Fruit fly (Drosophila melanogaster) whole organism, embryonic: ENCODE results near the gene CG7231.

Source experiments
- ATbp ChIP-seq: fragments of 200-800 bp; sonication (Bioruptor generic); optimal IDR thresholded peaks from 2 replicates; lab custom pipeline; 2017; ENCODE audit warnings: missing biosample characterization, mild to moderate bottlenecking, missing genetic modification characterization, missing genetic modification reagents
- Atf3 ChIP-seq: fragments of 200-800 bp; sonication (Bioruptor generic); optimal IDR thresholded peaks from 3 replicates; lab custom pipeline; 2016; ENCODE audit warnings: missing biosample characterization, missing genetic modification characterization
- CG12219 ChIP-seq: fragments of 200-800 bp; sonication (Bioruptor generic); optimal IDR thresholded peaks from 3 replicates; lab custom pipeline; 2018; ENCODE audit warnings: missing biosample characterization, mild to moderate bottlenecking, missing genetic modification characterization
- CG12299 ChIP-seq: fragments of 200-800 bp; sonication (Bioruptor generic); optimal IDR thresholded peaks from 2 replicates; lab custom pipeline; 2018; ENCODE audit warnings: missing biosample characterization, mild to moderate bottlenecking, missing genetic modification characterization
- CG13287 ChIP-seq: fragments of 200-800 bp; sonication (Bioruptor generic); IDR thresholded peaks from 2 replicates; pipeline ENCODE4 v1.3.6; 2022; ENCODE audit warnings: missing biosample characterization, missing genetic modification characterization; ENCODE audit not compliant: partially characterized antibody
- CG13296 ChIP-seq: fragments of 200-800 bp; sonication (Bioruptor generic); optimal IDR thresholded peaks from 3 replicates; lab custom pipeline; 2018; ENCODE audit warnings: missing biosample characterization, mild to moderate bottlenecking, missing genetic modification characterization
- CG13424 ChIP-seq: fragments of 200-800 bp; sonication (Bioruptor generic); optimal IDR thresholded peaks from 2 replicates; lab custom pipeline; 2019; ENCODE audit warnings: missing biosample characterization, mild to moderate bottlenecking, missing genetic modification characterization, moderate library complexity
- CG13624 ChIP-seq: fragments of 200-800 bp; sonication (Bioruptor generic); optimal IDR thresholded peaks from 2 replicates; lab custom pipeline; 2016; ENCODE audit warnings: missing biosample characterization, missing genetic modification characterization
- CG13894 ChIP-seq: fragments of 200-800 bp; sonication (Bioruptor generic); optimal IDR thresholded peaks from 3 replicates; lab custom pipeline; 2018; ENCODE audit warnings: missing biosample characterization, mild to moderate bottlenecking, missing genetic modification characterization, moderate library complexity
- CG14860 ChIP-seq: fragments of 200-800 bp; sonication (Bioruptor generic); IDR thresholded peaks from 3 replicates; pipeline ENCODE4 v1.3.6; 2022; ENCODE audit warnings: missing biosample characterization, missing genetic modification characterization; ENCODE audit not compliant: partially characterized antibody
- CG1602 ChIP-seq: fragments of 200-800 bp; sonication (Bioruptor generic); optimal IDR thresholded peaks from 3 replicates; lab custom pipeline; 2016; ENCODE audit warnings: missing biosample characterization, missing genetic modification characterization
- CG1603 ChIP-seq: fragments of 200-800 bp; sonication (Bioruptor generic); optimal IDR thresholded peaks from 2 replicates; lab custom pipeline; 2019; ENCODE audit warnings: missing biosample characterization, mild to moderate bottlenecking, missing genetic modification characterization, moderate library complexity
- CG18262 ChIP-seq: fragments of 200-800 bp; optimal IDR thresholded peaks from 3 replicates; lab custom pipeline; 2019; ENCODE audit warnings: missing biosample characterization, mild to moderate bottlenecking, missing genetic modification characterization, moderate library complexity
- CG2678 ChIP-seq: fragments of 200-800 bp; sonication (Bioruptor generic); optimal IDR thresholded peaks from 3 replicates; lab custom pipeline; 2019; ENCODE audit warnings: missing biosample characterization, mild to moderate bottlenecking, missing genetic modification characterization, moderate library complexity
- CG3995 ChIP-seq: fragments of 200-800 bp; sonication (Bioruptor generic); optimal IDR thresholded peaks from 3 replicates; lab custom pipeline; 2016; ENCODE audit warnings: missing biosample characterization, missing genetic modification characterization
- CG4617 ChIP-seq: fragments of 200-800 bp; sonication (Bioruptor generic); optimal IDR thresholded peaks from 3 replicates; lab custom pipeline; 2016; ENCODE audit warnings: missing biosample characterization, missing genetic modification characterization, borderline replicate concordance
- CG4730 ChIP-seq: fragments of 200-800 bp; sonication (Bioruptor generic); IDR thresholded peaks from 2 replicates; pipeline ENCODE4 v1.3.6; 2022; ENCODE audit warnings: missing biosample characterization, missing genetic modification characterization
- CG6791 ChIP-seq: fragments of 200-800 bp; sonication (Bioruptor generic); IDR thresholded peaks from 3 replicates; pipeline ENCODE4 v1.3.6; 2022; ENCODE audit warnings: missing biosample characterization, missing genetic modification characterization; ENCODE audit not compliant: partially characterized antibody
- CG9437 ChIP-seq: fragments of 200-800 bp; sonication (Bioruptor generic); optimal IDR thresholded peaks from 2 replicates; lab custom pipeline; 2018; ENCODE audit warnings: missing biosample characterization, mild to moderate bottlenecking, missing genetic modification characterization
- Chrac-16 ChIP-seq: fragments of 200-800 bp; sonication (Bioruptor generic); optimal IDR thresholded peaks from 3 replicates; lab custom pipeline; 2016; ENCODE audit warnings: missing biosample characterization, missing genetic modification characterization
- CoRest ChIP-seq: fragments of 200-800 bp; sonication (Bioruptor generic); optimal IDR thresholded peaks from 3 replicates; lab custom pipeline; 2018; ENCODE audit warnings: missing biosample characterization, mild to moderate bottlenecking, missing genetic modification characterization, moderate library complexity
- Dll ChIP-seq: fragments of 200-800 bp; sonication (Bioruptor generic); IDR thresholded peaks from 4 replicates; pipeline ENCODE4 v1.3.6; 2022; ENCODE audit warnings: missing biosample characterization, missing genetic modification characterization; ENCODE audit not compliant: partially characterized antibody
- H2.0 ChIP-seq: fragments of 200-800 bp; sonication (Bioruptor generic); IDR thresholded peaks from 2 replicates; pipeline ENCODE4 v1.3.6; 2022; ENCODE audit warnings: missing biosample characterization, missing genetic modification characterization
- Lpt ChIP-seq: fragments of >200 bp; optimal IDR thresholded peaks from 2 replicates; lab custom pipeline; 2018; ENCODE audit warnings: missing biosample characterization, missing genetic modification characterization
- Med ChIP-seq: fragments of 200-800 bp; sonication (Bioruptor generic); peaks from one replicate; lab custom pipeline; 2016; ENCODE audit warnings: missing biosample characterization, missing genetic modification characterization, mild to moderate bottlenecking, inconsistent platforms, moderate library complexity
- NfI ChIP-seq: fragments of 200-800 bp; sonication (Bioruptor generic); optimal IDR thresholded peaks from 3 replicates; lab custom pipeline; 2018; ENCODE audit warnings: missing biosample characterization, mild to moderate bottlenecking, missing genetic modification characterization, moderate library complexity
- ase ChIP-seq: fragments of 200-800 bp; sonication (Bioruptor generic); IDR thresholded peaks from 3 replicates; pipeline ENCODE4 v1.3.6; 2022; ENCODE audit warnings: missing biosample characterization, missing genetic modification characterization
- bigmax ChIP-seq: fragments of 200-800 bp; sonication (Bioruptor generic); optimal IDR thresholded peaks from 2 replicates; lab custom pipeline; 2018; ENCODE audit warnings: missing biosample characterization, mild to moderate bottlenecking, missing genetic modification characterization
- bowl ChIP-seq: fragments of 200-800 bp; sonication (Bioruptor generic); IDR thresholded peaks from 2 replicates; pipeline ENCODE4 v1.3.6; 2022; ENCODE audit warnings: missing biosample characterization, missing genetic modification characterization
- chm ChIP-seq: fragments of 200-800 bp; sonication (Bioruptor generic); IDR thresholded peaks from 2 replicates; pipeline ENCODE4 v1.3.6; 2022; ENCODE audit warnings: missing biosample characterization, missing genetic modification characterization
- crc ChIP-seq: fragments of 200-800 bp; sonication (Bioruptor generic); optimal IDR thresholded peaks from 2 replicates; lab custom pipeline; 2016; ENCODE audit warnings: missing biosample characterization, missing genetic modification characterization
- crp ChIP-seq, 2 experiments: fragments of 200-800 bp; sonication (Bioruptor generic); optimal IDR thresholded peaks; 2 replicates in 1 of 2; 3 replicates in 1 of 2; lab custom pipeline; 2017; ENCODE audit warnings: missing biosample characterization in 2 of 2, missing genetic modification characterization in 2 of 2, mild to moderate bottlenecking in 1 of 2, moderate library complexity in 1 of 2
- eyg ChIP-seq: fragments of 200-800 bp; sonication (Bioruptor generic); optimal IDR thresholded peaks from 3 replicates; lab custom pipeline; 2016; ENCODE audit warnings: missing biosample characterization, missing genetic modification characterization
- fd64A ChIP-seq: fragments of 200-800 bp; sonication (Bioruptor generic); optimal IDR thresholded peaks from 3 replicates; lab custom pipeline; 2018; ENCODE audit warnings: missing biosample characterization, mild to moderate bottlenecking, missing genetic modification characterization
- fu2 ChIP-seq: fragments of 200-800 bp; sonication (Bioruptor generic); optimal IDR thresholded peaks from 2 replicates; lab custom pipeline; 2016; ENCODE audit warnings: missing biosample characterization, missing genetic modification characterization
- hbn ChIP-seq: fragments of 200-800 bp; sonication (Bioruptor generic); IDR thresholded peaks from 2 replicates; pipeline ENCODE4 v1.3.6; 2022; ENCODE audit warnings: missing biosample characterization, missing genetic modification characterization; ENCODE audit not compliant: partially characterized antibody
- inv ChIP-seq: fragments of 200-800 bp; sonication (Bioruptor generic); IDR thresholded peaks from 2 replicates; pipeline ENCODE4 v1.3.6; 2022; ENCODE audit warnings: missing biosample characterization, missing genetic modification characterization; ENCODE audit not compliant: partially characterized antibody
- lov ChIP-seq, 2 experiments: fragments of 200-800 bp in 1 of 2; fragments of >200 bp in 1 of 2; sonication (Bioruptor generic) in 1 of 2; IDR thresholded peaks in 1 of 2; optimal IDR thresholded peaks in 1 of 2; 2 replicates in 1 of 2; 3 replicates in 1 of 2; pipeline versions ENCODE4 v1.3.6 to Lab custom; 2017 to 2022; ENCODE audit warnings: missing biosample characterization in 1 of 2, missing genetic modification characterization in 1 of 2
- odd ChIP-seq: fragments of 200-800 bp; sonication (Bioruptor generic); optimal IDR thresholded peaks from 2 replicates; lab custom pipeline; 2017; ENCODE audit warnings: missing biosample characterization, mild to moderate bottlenecking, missing genetic modification characterization
- p53 ChIP-seq: fragments of 200-800 bp; sonication (Bioruptor generic); optimal IDR thresholded peaks from 2 replicates; lab custom pipeline; 2016; ENCODE audit warnings: missing biosample characterization, missing genetic modification characterization
- pb ChIP-seq: fragments of 200-800 bp; sonication (Bioruptor generic); optimal IDR thresholded peaks from 3 replicates; lab custom pipeline; 2016; ENCODE audit warnings: missing biosample characterization, missing genetic modification characterization
- so ChIP-seq: fragments of 200-800 bp; sonication (Bioruptor generic); IDR thresholded peaks from 3 replicates; pipeline ENCODE4 v1.3.6; 2022; ENCODE audit warnings: missing biosample characterization, missing genetic modification characterization
- stwl ChIP-seq: fragments of 200-800 bp; sonication (Bioruptor generic); optimal IDR thresholded peaks from 3 replicates; lab custom pipeline; 2018; ENCODE audit warnings: missing biosample characterization, mild to moderate bottlenecking, missing genetic modification characterization, moderate library complexity
- tin ChIP-seq: fragments of 200-800 bp; sonication (Bioruptor generic); optimal IDR thresholded peaks from 3 replicates; lab custom pipeline; 2016; ENCODE audit warnings: missing biosample characterization, missing genetic modification characterization
- tna ChIP-seq: fragments of 200-800 bp; sonication (Bioruptor generic); IDR thresholded peaks from 2 replicates; pipeline ENCODE4 v1.3.6; 2022; ENCODE audit warnings: missing biosample characterization, missing genetic modification characterization; ENCODE audit not compliant: partially characterized antibody
- zen2 ChIP-seq: fragments of 200-800 bp; sonication (Bioruptor generic); IDR thresholded peaks from 3 replicates; pipeline ENCODE4 v1.3.6; 2022; ENCODE audit warnings: missing biosample characterization, missing genetic modification characterization; ENCODE audit not compliant: partially characterized antibody

Gene CG7231

DNA sequence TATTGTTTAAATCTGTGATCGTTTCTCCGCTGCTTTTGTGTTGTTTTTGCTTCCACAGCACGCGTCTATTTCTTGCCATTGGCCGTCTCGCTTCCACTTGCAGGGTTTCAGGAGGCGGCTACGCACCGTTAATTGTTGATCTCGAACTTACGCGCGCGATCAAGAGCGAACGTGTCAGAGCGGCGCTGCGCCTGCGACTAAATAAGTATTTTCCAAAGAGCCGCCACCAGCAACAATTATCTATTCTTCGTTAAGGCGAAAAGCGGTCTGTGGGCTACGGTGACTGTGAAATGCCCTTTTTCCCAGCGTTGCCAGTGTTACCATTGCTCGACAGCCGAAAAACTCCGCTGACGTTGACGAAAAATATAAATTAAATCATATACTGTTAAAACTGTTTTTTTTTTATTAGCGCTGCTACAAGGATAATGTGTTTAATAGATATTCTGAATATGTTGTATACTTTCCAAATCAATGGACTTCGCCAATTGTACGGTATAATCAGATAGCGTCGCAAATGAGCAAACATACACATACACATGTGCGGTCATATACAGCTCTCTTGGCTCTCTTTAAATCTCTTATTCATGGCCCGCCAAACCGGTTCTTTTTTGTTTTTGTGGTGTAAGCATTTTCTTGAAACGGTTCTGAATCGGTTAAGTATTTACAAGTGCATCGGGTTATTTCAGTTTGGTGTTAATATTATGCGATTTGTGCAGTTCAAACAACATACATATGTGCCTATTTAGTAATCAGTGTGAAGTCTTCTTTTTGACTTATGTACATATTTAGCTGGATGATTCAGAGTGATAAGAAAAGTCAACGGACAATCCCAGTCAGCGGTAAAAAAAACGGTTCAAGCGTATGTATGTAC lies 10.5 kb downstream of the CG7231 start, which contains the start of gene pes (continued):
- TF ChIP-seq CG14860 (GFP tag; lab: Robert Waterston, UW), result no peak
- no peak for TF ChIP-seq bigmax (GFP tag; lab: Kevin White, UChicago)
- peak; percentile 56; the same call in 1 of the 2 replicates for TF ChIP-seq CG13287 (GFP tag; lab: Robert Waterston, UW)
- TF ChIP-seq Med (GFP tag; lab: Kevin White, UChicago), result peak; percentile 97
- peak; percentile 59 for TF ChIP-seq eyg (GFP tag; lab: Kevin White, UChicago)
- peak; percentile 8 for TF ChIP-seq Chrac-16
- TF ChIP-seq hbn (GFP tag; lab: Robert Waterston, UW), result no peak
- TF ChIP-seq CG1602 (GFP tag; lab: Kevin White, UChicago), result peak; percentile 70
- TF ChIP-seq Dll (GFP tag; lab: Robert Waterston, UW), result peak; percentile 27; the same call in 1 of the 4 replicates
- TF ChIP-seq fu2 (GFP tag; lab: Kevin White, UChicago), result no peak
- TF ChIP-seq tin (GFP tag; lab: Kevin White, UChicago), result peak; percentile 91
- no peak for TF ChIP-seq zen2 (GFP tag; lab: Robert Waterston, UW)
- TF ChIP-seq H2.0 (GFP tag; lab: Robert Waterston, UW), result peak; percentile 94
- peak; percentile 20 for TF ChIP-seq stwl (tag; lab: Kevin White, UChicago)
- TF ChIP-seq CoRest (tag; lab: Kevin White, UChicago), result peak; percentile 94
- peak; percentile 97 for TF ChIP-seq p53 (GFP tag; lab: Kevin White, UChicago)
- TF ChIP-seq lov (optimal IDR thresholded peaks at IDR 0.05; lab: Kevin White, UChicago), result no peak
- TF ChIP-seq lov (GFP tag; IDR thresholded peaks at IDR 0.05; lab: Robert Waterston, UW), result peak; percentile 68; the same call in 1 of the 3 replicates
- TF ChIP-seq CG13424, result peak; percentile 20
- peak; percentile 43; the same call in 1 of the 2 replicates for TF ChIP-seq inv (GFP tag; lab: Robert Waterston, UW)
- peak; percentile 83 for TF ChIP-seq pb (GFP tag; lab: Kevin White, UChicago)
- TF ChIP-seq CG2678, result peak; percentile 97
- peak; percentile 60 for TF ChIP-seq Atf3 (GFP tag; lab: Kevin White, UChicago)
- peak; percentile 96 for TF ChIP-seq CG13296 (GFP tag; lab: Kevin White, UChicago)
- peak; percentile 57; the same call in 2 of the 3 replicates for TF ChIP-seq CG6791 (GFP tag; lab: Robert Waterston, UW)
- TF ChIP-seq crc (GFP tag; lab: Kevin White, UChicago), result peak; percentile 84
- TF ChIP-seq tna (GFP tag; lab: Robert Waterston, UW), result peak; percentile 51; the same call in 1 of the 2 replicates
- peak; percentile 94 for TF ChIP-seq so (GFP tag; lab: Robert Waterston, UW)
- peak; percentile 72 for TF ChIP-seq odd (GFP tag; lab: Kevin White, UChicago)
- TF ChIP-seq CG4730 (GFP tag; lab: Robert Waterston, UW), result peak; percentile 87
- TF ChIP-seq CG13894 (tag; lab: Kevin White, UChicago), result peak; percentile 95
- peak; percentile 91 for TF ChIP-seq NfI
- no peak for TF ChIP-seq CG4617 (GFP tag; lab: Kevin White, UChicago)
- peak; percentile 89 for TF ChIP-seq ase (GFP tag; lab: Robert Waterston, UW)
- peak; percentile 66 for TF ChIP-seq ATbp (GFP tag; lab: Kevin White, UChicago)
- peak; percentile 52 for TF ChIP-seq CG9437 (GFP tag; lab: Kevin White, UChicago)
- peak; percentile 81 for TF ChIP-seq CG12299 (tag; lab: Kevin White, UChicago)
- TF ChIP-seq CG13624 (GFP tag; lab: Kevin White, UChicago), result peak; percentile 90
- peak; percentile 20 for TF ChIP-seq CG12219 (GFP tag; lab: Kevin White, UChicago)
- TF ChIP-seq crp (GFP tag; optimal IDR thresholded peaks at IDR 0.05; lab: Kevin White, UChicago), result peak in 1 of 2 experiments; percentile 24
- TF ChIP-seq bowl (GFP tag; lab: Robert Waterston, UW), result 0 out of 2 replicates have a peak, but pooled peaks have one; percentile 50
- peak; percentile 51 for TF ChIP-seq fd64A (GFP tag; lab: Kevin White, UChicago)
- peak; percentile 70 for TF ChIP-seq CG3995
- TF ChIP-seq CG18262 (tag; lab: Kevin White, UChicago), result peak; percentile 88
- TF ChIP-seq Lpt (GFP tag; lab: Kevin White, UChicago), result no peak
- peak; percentile 80 for TF ChIP-seq chm
- peak; percentile 46 for TF ChIP-seq CG1603 (tag; lab: Kevin White, UChicago)
